Worm (Caenorhabditis elegans): Measurements from ENCODE around the gene K02C4.3.

- TF ChIP-seq nhr-237 (tag; optimal IDR thresholded peaks at IDR 0.05) (no peak), snpc-4 (tag; optimal IDR thresholded peaks at IDR 0.05) (no peak), sptf-1 (tag; optimal IDR thresholded peaks at IDR 0.05) (no peak), ztf-11 (tag; optimal IDR thresholded peaks at IDR 0.05) (no peak), unc-39 (tag; optimal IDR thresholded peaks at IDR 0.05) (no peak), elt-1 (tag; optimal IDR thresholded peaks at IDR 0.05; ENCODE audit: borderline replicate concordance, insufficient read depth) (no peak), lin-13 (tag; optimal IDR thresholded peaks at IDR 0.05) (no peak), unc-62 (GFP tag; optimal IDR thresholded peaks at IDR 0.05) (no peak)
Measured at ce11 chrII:8042289-8042688, 44.4 kb downstream of the K02C4.3 start, which contains the start of gene T05H10.1.

All from whole organism, mixed stage, embryonic.